Worm (Caenorhabditis elegans) whole organism, L4/young adult: ENCODE results near the gene B0252.11.

ENCODE experiments used
- W03F9.2 ChIP-seq: fragments of 150-350 bp; optimal IDR thresholded peaks from 2 replicates; lab custom pipeline; 2014; ENCODE audit warnings: missing biosample characterization, missing genetic modification characterization
- dao-5 ChIP-seq: sonication (generic microtip); optimal IDR thresholded peaks from 2 replicates; lab custom pipeline; 2016; ENCODE audit warnings: missing genotype, missing genetic modification characterization, moderate library complexity, missing compliant biosample characterization
- him-1 ChIP-seq: sonication (generic microtip); optimal IDR thresholded peaks from 2 replicates; lab custom pipeline; 2016; ENCODE audit warnings: missing genotype, missing genetic modification reagents, missing genetic modification characterization, missing compliant biosample characterization

- TF ChIP-seq W03F9.2 (tag; lab: Kevin White, UChicago) (no peak), dao-5 (tag; lab: Kevin White, UChicago) (no peak), him-1 (no peak)
Measured at ce11 chrII:6876957-6877356, 40.7 kb downstream of the B0252.11 start, which contains the start of gene slc-36.5.
